Worm (Caenorhabditis elegans): ENCODE measurements around the gene F47B10.3.

DNA sequence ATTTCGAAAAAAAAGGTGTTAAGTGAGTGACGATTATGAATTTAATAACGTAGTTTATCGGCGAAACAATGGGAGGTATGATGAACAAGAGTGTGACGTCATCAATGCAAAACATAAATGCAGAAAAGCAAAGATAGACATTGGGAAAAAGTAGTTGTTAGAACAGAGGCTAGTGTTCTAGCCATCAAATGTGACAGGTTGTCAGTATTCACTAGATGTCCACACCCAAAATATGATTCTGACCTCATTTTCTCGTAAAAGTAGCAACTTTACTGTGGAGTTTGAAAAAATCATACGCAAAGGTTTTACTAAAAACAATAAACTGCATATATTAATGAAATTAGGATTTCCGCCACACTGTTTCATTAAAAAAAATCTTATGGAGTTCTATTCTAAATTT, 40.8 kb upstream of the F47B10.3 start:
- TF ChIP-seq him-1 (tag; optimal IDR thresholded peaks at IDR 0.05) (no peak), dao-5 (tag; optimal IDR thresholded peaks at IDR 0.05) (no peak)

Data from whole organism, L4/young adult.